Fruit fly (Drosophila melanogaster): Measurements from ENCODE around the gene CG8500.
A peak's percentile ranks its signal among the peaks of the same experiment; 100 is the strongest.

CG8500 gene

dm6 chr3R:9800644-9801330 lies 16.3 kb downstream of the CG8500 start, which contains the start of the genes CG9467 and CG8526 (continued):
- TF ChIP-seq tll (GFP tag; optimal IDR thresholded peaks at IDR 0.05), result peak in 1 of 2 experiments; percentile 44
- TF ChIP-seq insv (GFP tag; optimal IDR thresholded peaks at IDR 0.05), result peak in 1 of 2 experiments; percentile 37
- TF ChIP-seq CG17186 (GFP tag; optimal IDR thresholded peaks at IDR 0.05), result peak; percentile 24
- TF ChIP-seq D19A (tag; optimal IDR thresholded peaks at IDR 0.05), result no peak
- no peak for TF ChIP-seq en (GFP tag; optimal IDR thresholded peaks at IDR 0.05)
- no peak for TF ChIP-seq CG5180 (GFP tag; optimal IDR thresholded peaks at IDR 0.05)
- TF ChIP-seq cg (GFP tag; optimal IDR thresholded peaks at IDR 0.05), result no peak
- peak; percentile 77 for TF ChIP-seq CG15696 (tag; optimal IDR thresholded peaks at IDR 0.05)
- no peak for TF ChIP-seq ttk (GFP tag; IDR thresholded peaks at IDR 0.05)
- TF ChIP-seq CG17912 (GFP tag; optimal IDR thresholded peaks at IDR 0.05), result no peak
- no peak for TF ChIP-seq MTF-1 (GFP tag; optimal IDR thresholded peaks at IDR 0.05; ENCODE audit: borderline replicate concordance)
- no peak for TF ChIP-seq exex (tag; optimal IDR thresholded peaks at IDR 0.05)
- peak; percentile 49 for TF ChIP-seq caup (GFP tag; optimal IDR thresholded peaks at IDR 0.05; ENCODE audit: severe bottlenecking)
- no peak for TF ChIP-seq ro (GFP tag; IDR thresholded peaks at IDR 0.05)
- TF ChIP-seq danr (GFP tag; IDR thresholded peaks at IDR 0.05), result no peak
- TF ChIP-seq phol (tag; optimal IDR thresholded peaks at IDR 0.05), result peak; percentile 83
- TF ChIP-seq CG8765 (GFP tag; IDR thresholded peaks at IDR 0.05), result peak; percentile 51
- peak; percentile 44 for TF ChIP-seq cato (GFP tag; optimal IDR thresholded peaks at IDR 0.05; ENCODE audit: borderline replicate concordance)
- no peak for TF ChIP-seq org-1 (GFP tag; optimal IDR thresholded peaks at IDR 0.05)
- no peak; the same call in 1 of the 2 replicates for TF ChIP-seq tna (GFP tag; IDR thresholded peaks at IDR 0.05; ENCODE audit: partially characterized antibody)
- no peak for TF ChIP-seq Sox102F (GFP tag; optimal IDR thresholded peaks at IDR 0.05)
- peak; percentile 73 for TF ChIP-seq inv (GFP tag; IDR thresholded peaks at IDR 0.05; ENCODE audit: partially characterized antibody)
- TF ChIP-seq CG12391 (tag; optimal IDR thresholded peaks at IDR 0.05), result peak; percentile 82
- TF ChIP-seq crol (GFP tag; IDR thresholded peaks at IDR 0.05), result peak; percentile 24; the same call in 1 of the 2 replicates
- no peak for TF ChIP-seq eyg (GFP tag; optimal IDR thresholded peaks at IDR 0.05)
- no peak for TF ChIP-seq pan (optimal IDR thresholded peaks at IDR 0.05)
- peak in 1 of 2 experiments; percentile 34 for TF ChIP-seq pan (GFP tag; optimal IDR thresholded peaks at IDR 0.05 in 1 of 2, IDR thresholded peaks at IDR 0.05 in 1 of 2)
- peak; percentile 50 for TF ChIP-seq PHDP (tag; optimal IDR thresholded peaks at IDR 0.05)
- peak; percentile 67 for TF ChIP-seq CG4820 (GFP tag; optimal IDR thresholded peaks at IDR 0.05)
- peak; percentile 40 for TF ChIP-seq vfl (GFP tag; optimal IDR thresholded peaks at IDR 0.05)
- TF ChIP-seq CG10274 (GFP tag; optimal IDR thresholded peaks at IDR 0.05), result no peak
- no peak for TF ChIP-seq ap (GFP tag; IDR thresholded peaks at IDR 0.05)
- TF ChIP-seq CG10366 (GFP tag; IDR thresholded peaks at IDR 0.05), result peak; percentile 54; the same call in 1 of the 2 replicates
- no peak for TF ChIP-seq fru (optimal IDR thresholded peaks at IDR 0.05)
- TF ChIP-seq ara (GFP tag; IDR thresholded peaks at IDR 0.05), result 0 out of 2 replicates have a peak, but pooled peaks have one; percentile 35
- TF ChIP-seq Antp (GFP tag; optimal IDR thresholded peaks at IDR 0.05), result no peak
- no peak for TF ChIP-seq Deaf1 (tag; optimal IDR thresholded peaks at IDR 0.05)
- peak; percentile 67 for TF ChIP-seq bcd (GFP tag; optimal IDR thresholded peaks at IDR 0.05)
- TF ChIP-seq ATbp (GFP tag; optimal IDR thresholded peaks at IDR 0.05), result no peak
- TF ChIP-seq Xbp1 (GFP tag; optimal IDR thresholded peaks at IDR 0.05), result peak; percentile 80
- peak; percentile 54 for TF ChIP-seq CG15073 (GFP tag; optimal IDR thresholded peaks at IDR 0.05)
- TF ChIP-seq CG6683 (GFP tag; optimal IDR thresholded peaks at IDR 0.05), result no peak
- peak; percentile 86 for TF ChIP-seq CG9932 (GFP tag; IDR thresholded peaks at IDR 0.05)
- no peak for TF ChIP-seq sr (GFP tag; IDR thresholded peaks at IDR 0.05)
- TF ChIP-seq Chrac-16 (GFP tag; optimal IDR thresholded peaks at IDR 0.05), result peak; percentile 74
- TF ChIP-seq CG10462 (GFP tag; optimal IDR thresholded peaks at IDR 0.05), result peak; percentile 84
- TF ChIP-seq CG30020 (tag; optimal IDR thresholded peaks at IDR 0.05), result peak; percentile 73
- TF ChIP-seq CG42726 (GFP tag; IDR thresholded peaks at IDR 0.05; ENCODE audit: partially characterized antibody), result 0 out of 2 replicates have a peak, but pooled peaks have one; percentile 10
- TF ChIP-seq kah (GFP tag; optimal IDR thresholded peaks at IDR 0.05), result no peak

Measured in whole organism, embryonic.